Worm (Caenorhabditis elegans): ENCODE results near the gene srh-201.

DNA sequence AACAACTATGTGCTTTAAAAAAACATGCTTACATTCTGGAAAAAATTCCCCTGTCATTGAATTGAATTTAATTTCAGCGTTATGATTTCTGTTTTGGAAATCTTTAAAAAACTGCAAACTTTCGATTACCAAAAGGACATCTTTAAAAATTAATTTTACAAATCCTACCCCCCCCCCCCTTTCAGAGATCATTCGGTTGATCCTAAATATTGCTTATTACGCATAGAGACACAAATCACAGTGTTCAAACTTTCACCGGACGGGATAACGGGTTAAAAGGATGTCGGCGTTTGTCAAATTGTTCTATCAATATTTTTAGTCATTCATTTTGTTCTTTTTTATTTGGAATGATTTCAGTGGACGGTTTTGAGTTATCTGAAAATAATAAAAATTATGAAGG is 19.6 kb upstream of the srh-201 start, which contains the start of gene C25E10.4:
- TF ChIP-seq tab-1 (GFP tag; IDR thresholded peaks at IDR 0.05) (no peak), flt-1 (GFP tag; IDR thresholded peaks at IDR 0.05) (no peak), klf-2 (GFP tag; conservative IDR thresholded peaks at IDR 0.05) (no peak), ref-1 (GFP tag; conservative IDR thresholded peaks at IDR 0.05) (no peak)

Measured in whole organism, midembryonic.